Fruit fly (Drosophila melanogaster) whole organism, embryonic: Measurements from ENCODE around the gene CG15358.

Experiments
- CG11085 ChIP-seq: fragments of 200-800 bp; sonication (Bioruptor generic); IDR thresholded peaks from 2 replicates; pipeline ENCODE4 v1.3.6; 2022; ENCODE audit warnings: missing biosample characterization, missing genetic modification characterization
- CG1233 ChIP-seq: fragments of 200-800 bp; sonication (Bioruptor generic); optimal IDR thresholded peaks from 4 replicates; lab custom pipeline; 2018; ENCODE audit warnings: missing biosample characterization, mild to moderate bottlenecking, missing genetic modification characterization
- CG9817 ChIP-seq: fragments of 200-800 bp; sonication (Bioruptor generic); optimal IDR thresholded peaks from 2 replicates; lab custom pipeline; 2018; ENCODE audit warnings: missing biosample characterization, mild to moderate bottlenecking, missing genetic modification characterization, moderate library complexity
- CkIIα-i1 ChIP-seq: fragments of 200-800 bp; sonication (Bioruptor generic); IDR thresholded peaks from 2 replicates; pipeline ENCODE4 v1.3.6; 2022; ENCODE audit warnings: missing biosample characterization, missing genetic modification characterization
- HHEX ChIP-seq: fragments of 200-800 bp; sonication (Bioruptor generic); optimal IDR thresholded peaks from 3 replicates; lab custom pipeline; 2017; ENCODE audit warnings: missing biosample characterization, mild to moderate bottlenecking, missing genetic modification characterization, missing genetic modification reagents
- pros ChIP-seq: fragments of 200-800 bp; sonication (Bioruptor generic); optimal IDR thresholded peaks from 3 replicates; lab custom pipeline; 2019; ENCODE audit warnings: missing biosample characterization, mild to moderate bottlenecking, missing genetic modification characterization, moderate library complexity
- scrt ChIP-seq: fragments of 200-800 bp; sonication (Bioruptor generic); optimal IDR thresholded peaks from 2 replicates; lab custom pipeline; 2018; ENCODE audit warnings: missing biosample characterization, mild to moderate bottlenecking, missing genetic modification characterization, moderate library complexity
- sug ChIP-seq: fragments of 200-800 bp; optimal IDR thresholded peaks from 2 replicates; lab custom pipeline; 2019; ENCODE audit warnings: missing biosample characterization, mild to moderate bottlenecking, missing genetic modification characterization, moderate library complexity
- wor ChIP-seq: fragments of 200-800 bp; sonication (Bioruptor generic); IDR thresholded peaks from 2 replicates; pipeline ENCODE4 v1.3.6; 2022; ENCODE audit warnings: missing biosample characterization, missing genetic modification characterization

dm6 chr2L:1916461-1916860, 33.4 kb upstream of the CG15358 start:
- TF ChIP-seq CG9817 (tag; lab: Kevin White, UChicago) (no peak), CkIIα-i1 (GFP tag; lab: Robert Waterston, UW) (no peak), sug (tag; lab: Kevin White, UChicago) (no peak), HHEX (GFP tag; lab: Kevin White, UChicago) (no peak), CG11085 (GFP tag; lab: Robert Waterston, UW) (no peak), scrt (no peak), pros (GFP tag; lab: Kevin White, UChicago) (no peak), wor (GFP tag; lab: Robert Waterston, UW) (peak; percentile 36), CG1233 (GFP tag; lab: Kevin White, UChicago) (peak; percentile 9)
